Worm (Caenorhabditis elegans): ENCODE results near the gene abts-4.
A peak's percentile ranks its signal among the peaks of the same experiment; 100 is the strongest.

Gene abts-4

DNA sequence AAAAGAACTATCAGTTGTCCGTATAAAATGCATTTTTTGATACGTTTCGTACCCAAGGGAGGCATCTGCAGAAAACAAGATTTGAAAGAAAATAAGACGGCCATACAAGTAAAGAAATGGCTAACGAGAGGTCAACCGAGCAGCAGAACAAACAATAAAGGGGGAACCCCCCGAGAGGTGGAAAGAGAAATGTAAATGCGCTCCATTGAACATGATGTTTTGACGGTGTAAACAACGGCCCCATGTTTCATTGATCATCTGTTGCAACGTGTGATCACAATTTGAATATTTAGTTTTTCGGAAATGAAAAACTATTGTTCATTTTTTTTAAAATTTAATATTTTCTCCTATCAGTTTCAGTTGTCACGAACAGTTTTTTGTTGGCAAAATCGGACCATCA lies 31.9 kb downstream of the abts-4 start, which contains the start of gene K11G12.6 (continued):
- TF ChIP-seq grh-1 (GFP tag; IDR thresholded peaks at IDR 0.05) (no peak), efl-1 (optimal IDR thresholded peaks at IDR 0.05) (no peak), efl-1 (GFP tag; optimal IDR thresholded peaks at IDR 0.05 in 1 of 2) (no peak), swsn-7 (tag; optimal IDR thresholded peaks at IDR 0.05) (no peak), egl-27 (tag; optimal IDR thresholded peaks at IDR 0.05) (no peak), efl-3 (GFP tag; optimal IDR thresholded peaks at IDR 0.05) (no peak), pax-3 (tag; optimal IDR thresholded peaks at IDR 0.05) (no peak), C16A3.4 (tag; optimal IDR thresholded peaks at IDR 0.05) (peak; percentile 10), ztf-4 (tag; optimal IDR thresholded peaks at IDR 0.05) (no peak), mep-1 (tag; optimal IDR thresholded peaks at IDR 0.05) (peak; percentile 54), xbp-1 (tag; optimal IDR thresholded peaks at IDR 0.05) (peak; percentile 43), fkh-4 (tag; optimal IDR thresholded peaks at IDR 0.05; ENCODE audit: borderline replicate concordance) (no peak), unc-130 (tag; optimal IDR thresholded peaks at IDR 0.05) (no peak), nhr-76 (tag; optimal IDR thresholded peaks at IDR 0.05) (no peak), lin-35 (GFP tag; optimal IDR thresholded peaks at IDR 0.05) (peak in 1 of 2 experiments; percentile 30), nhr-28 (tag; optimal IDR thresholded peaks at IDR 0.05) (no peak)

DNA sequence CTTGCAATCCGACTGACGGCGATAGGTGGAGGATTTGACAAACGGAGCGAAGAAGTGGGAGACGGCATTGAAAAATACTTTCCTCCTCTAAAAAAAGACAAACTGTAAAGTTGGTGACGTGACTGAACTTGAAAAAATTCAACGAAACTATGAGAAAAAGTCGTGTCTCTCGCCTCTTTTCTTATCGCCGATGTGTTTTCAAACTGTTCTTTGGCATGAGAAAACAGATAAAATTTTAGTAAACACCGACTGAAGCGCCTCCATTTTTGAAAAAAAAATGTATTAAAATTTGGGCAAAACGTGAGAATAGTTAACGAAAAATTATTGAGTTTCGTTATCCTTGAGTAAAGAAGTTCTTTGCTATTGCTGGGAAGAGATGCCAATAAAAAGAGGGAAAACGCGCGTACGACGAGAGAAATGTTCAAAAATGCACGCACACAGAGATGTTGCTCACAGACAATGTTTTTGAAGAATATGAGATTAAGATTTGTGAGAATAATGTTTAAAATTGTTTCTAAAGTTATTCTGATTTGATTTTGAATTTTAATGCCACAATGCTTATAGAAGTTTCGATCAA lies 32.6 kb downstream of the abts-4 start:
- TF ChIP-seq nhr-12 (tag; optimal IDR thresholded peaks at IDR 0.05) (no peak), sup-37 (GFP tag; optimal IDR thresholded peaks at IDR 0.05) (no peak), lsy-2 (tag; optimal IDR thresholded peaks at IDR 0.05) (no peak), nhr-85 (tag) (peak; percentile 54), mep-1 (tag; optimal IDR thresholded peaks at IDR 0.05) (peak; percentile 6), lin-14 (GFP tag; optimal IDR thresholded peaks at IDR 0.05) (peak; percentile 51), elt-2 (tag; optimal IDR thresholded peaks at IDR 0.05) (peak; percentile 28), lin-35 (GFP tag; optimal IDR thresholded peaks at IDR 0.05) (peak in 1 of 2 experiments; percentile 30), fos-1 (tag; optimal IDR thresholded peaks at IDR 0.05) (no peak), C04F5.9 (tag; optimal IDR thresholded peaks at IDR 0.05) (no peak), blmp-1 (tag; optimal IDR thresholded peaks at IDR 0.05) (peak; percentile 0), nhr-71 (tag; optimal IDR thresholded peaks at IDR 0.05) (peak; percentile 3), elt-3 (tag; optimal IDR thresholded peaks at IDR 0.05) (peak in 2 of 6 experiments; percentile 12 to 38)

DNA sequence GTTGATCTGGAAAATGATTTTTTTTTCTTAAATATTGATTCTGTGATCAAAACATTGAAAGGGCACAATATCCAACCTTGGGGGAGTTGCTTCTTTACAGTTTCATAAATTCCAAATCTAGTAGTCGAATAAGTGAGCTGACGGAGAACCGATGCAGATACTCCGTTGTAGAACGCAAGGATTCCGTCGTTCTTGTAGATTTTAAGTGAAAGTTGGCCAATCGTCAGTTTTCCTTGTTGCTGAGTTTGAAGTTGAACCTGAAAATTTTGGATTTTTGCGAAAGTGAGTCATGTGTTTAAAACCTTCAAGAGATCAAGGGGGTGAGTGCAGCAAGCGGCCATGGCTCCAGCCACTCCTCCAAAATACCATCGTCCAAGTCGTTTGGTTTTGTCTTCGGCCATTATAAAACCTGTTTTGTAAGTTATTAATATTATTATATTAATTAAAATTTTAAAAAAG lies 36.2 kb downstream of the abts-4 start, which contains the start of gene slc-25A10:
Gene slc-25A10, minus strand, starts transcription at position 409 of the 459 bp plus-strand sequence.
- TF ChIP-seq mdl-1 (tag; optimal IDR thresholded peaks at IDR 0.05) (peak in 1 of 2 experiments; percentile 31), ama-1 (optimal IDR thresholded peaks at IDR 0.05) (peak; percentile 42), nhr-237 (tag; optimal IDR thresholded peaks at IDR 0.05) (no peak)

DNA sequence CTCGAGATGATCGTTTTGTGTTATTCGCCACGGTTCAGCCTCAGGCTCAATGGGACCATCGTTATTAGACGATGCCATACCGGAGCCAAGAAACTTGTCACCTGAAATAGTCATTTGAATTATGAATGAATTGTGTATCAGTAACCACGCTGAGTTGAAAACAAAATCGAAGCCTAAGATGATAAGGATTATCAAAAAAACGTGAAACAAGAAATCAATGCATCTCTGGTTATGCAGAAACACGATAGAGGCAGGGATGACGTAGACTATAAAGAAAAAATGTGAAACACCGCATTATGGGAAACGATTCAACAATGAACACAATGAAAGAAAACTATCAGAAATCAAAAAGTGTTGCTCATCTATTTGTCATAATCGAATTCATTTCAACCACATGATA lies 38.6 kb downstream of the abts-4 start, which contains the start of gene smf-1:
Gene smf-1, minus strand, starts transcription at position 101 of the 400 bp plus-strand sequence.
- TF ChIP-seq elt-2 (tag; optimal IDR thresholded peaks at IDR 0.05) = peak; percentile 47
- TF ChIP-seq lin-14 (GFP tag; optimal IDR thresholded peaks at IDR 0.05) = no peak

DNA sequence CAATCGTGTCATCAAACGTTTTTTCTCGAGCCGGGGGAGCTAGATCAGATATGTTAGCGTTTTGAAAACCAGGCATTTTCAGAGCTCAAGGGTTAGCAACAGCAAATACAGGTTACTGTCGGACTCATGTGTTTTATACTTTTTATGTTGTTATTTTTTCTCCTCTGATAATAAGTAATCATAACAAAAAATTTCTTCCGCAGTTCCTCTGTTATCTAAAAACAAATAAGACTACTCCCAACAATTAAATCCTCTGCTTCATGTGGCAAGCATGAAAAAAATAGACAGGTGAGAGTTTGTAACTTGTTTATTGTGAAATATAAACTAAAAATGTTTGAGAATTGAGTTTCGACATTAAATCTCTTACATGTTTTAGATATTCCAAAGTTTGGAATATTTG lies 42.9 kb downstream of the abts-4 start, which contains the start of gene smf-2:
Gene smf-2, minus strand, starts transcription at position 101 of the 400 bp plus-strand sequence.
- TF ChIP-seq ztf-4 (tag; optimal IDR thresholded peaks at IDR 0.05) (no peak), ceh-82 (tag; optimal IDR thresholded peaks at IDR 0.05) (no peak), snu-23 (GFP tag; optimal IDR thresholded peaks at IDR 0.05) (no peak), efl-3 (GFP tag; optimal IDR thresholded peaks at IDR 0.05) (no peak), snpc-4 (tag; optimal IDR thresholded peaks at IDR 0.05) (no peak), jun-1 (tag; optimal IDR thresholded peaks at IDR 0.05) (no peak), isw-1 (GFP tag; IDR thresholded peaks at IDR 0.05) (no peak), mdl-1 (tag; optimal IDR thresholded peaks at IDR 0.05) (no peak), nhr-47 (tag; optimal IDR thresholded peaks at IDR 0.05) (no peak), nhr-12 (tag; optimal IDR thresholded peaks at IDR 0.05) (no peak), ceh-63 (GFP tag; optimal IDR thresholded peaks at IDR 0.05) (no peak), nhr-77 (tag; optimal IDR thresholded peaks at IDR 0.05) (no peak), alr-1 (tag; optimal IDR thresholded peaks at IDR 0.05; ENCODE audit: borderline replicate concordance) (no peak), blmp-1 (tag; optimal IDR thresholded peaks at IDR 0.05) (no peak), nhr-76 (tag; optimal IDR thresholded peaks at IDR 0.05) (no peak), rnt-1 (tag; optimal IDR thresholded peaks at IDR 0.05) (no peak), sup-37 (GFP tag; optimal IDR thresholded peaks at IDR 0.05) (no peak), tbx-2 (tag; optimal IDR thresholded peaks at IDR 0.05) (no peak), C34B4.2 (tag; optimal IDR thresholded peaks at IDR 0.05) (no peak)
